Fruit fly (Drosophila melanogaster) whole organism, embryonic: ENCODE data around the gene ATPsynepsilonL.

Source experiments
- ATbp ChIP-seq: fragments of 200-800 bp; sonication (Bioruptor generic); optimal IDR thresholded peaks from 2 replicates; lab custom pipeline; 2017; ENCODE audit warnings: missing biosample characterization, mild to moderate bottlenecking, missing genetic modification characterization, missing genetic modification reagents
- Adf1 ChIP-seq: fragments of 200-800 bp; sonication (Bioruptor generic); IDR thresholded peaks from 2 replicates; pipeline ENCODE4 v1.3.6; 2022; ENCODE audit warnings: missing biosample characterization, missing genetic modification characterization
- CG10654 ChIP-seq: fragments of 200-800 bp; sonication (Bioruptor generic); optimal IDR thresholded peaks from 2 replicates; lab custom pipeline; 2016; ENCODE audit warnings: missing biosample characterization, missing genetic modification characterization
- CG11504 ChIP-seq: fragments of 200-800 bp; sonication (Bioruptor generic); optimal IDR thresholded peaks from 3 replicates; lab custom pipeline; 2019; ENCODE audit warnings: missing biosample characterization, mild to moderate bottlenecking, missing genetic modification characterization, moderate library complexity
- CG12942 ChIP-seq: fragments of 200-800 bp; sonication (Bioruptor generic); optimal IDR thresholded peaks from 3 replicates; lab custom pipeline; 2016; ENCODE audit warnings: missing biosample characterization, missing genetic modification characterization
- CG13296 ChIP-seq: fragments of 200-800 bp; sonication (Bioruptor generic); optimal IDR thresholded peaks from 3 replicates; lab custom pipeline; 2018; ENCODE audit warnings: missing biosample characterization, mild to moderate bottlenecking, missing genetic modification characterization
- CG13775 ChIP-seq: fragments of 200-800 bp; sonication (Bioruptor generic); optimal IDR thresholded peaks from 3 replicates; lab custom pipeline; 2017; ENCODE audit warnings: missing biosample characterization, mild to moderate bottlenecking, missing genetic modification characterization
- CG15514 ChIP-seq: fragments of 200-800 bp; sonication (Bioruptor generic); optimal IDR thresholded peaks from 3 replicates; lab custom pipeline; 2017; ENCODE audit warnings: missing biosample characterization, missing genetic modification characterization, mild to moderate bottlenecking, moderate library complexity, missing genetic modification reagents
- CG16815 ChIP-seq: fragments of 200-800 bp; sonication (Bioruptor generic); optimal IDR thresholded peaks from 3 replicates; lab custom pipeline; 2017; ENCODE audit warnings: missing biosample characterization, mild to moderate bottlenecking, missing genetic modification characterization
- CG17829 ChIP-seq: fragments of 200-800 bp; optimal IDR thresholded peaks from 2 replicates; lab custom pipeline; 2019; ENCODE audit warnings: missing biosample characterization, mild to moderate bottlenecking, missing genetic modification characterization, moderate library complexity
- CG30403 ChIP-seq: fragments of 200-800 bp; sonication (Bioruptor generic); optimal IDR thresholded peaks from 3 replicates; lab custom pipeline; 2016; ENCODE audit warnings: missing biosample characterization, missing genetic modification characterization
- CG3065 ChIP-seq: fragments of 200-800 bp; sonication (Bioruptor generic); optimal IDR thresholded peaks from 2 replicates; lab custom pipeline; 2016; ENCODE audit warnings: missing biosample characterization, missing genetic modification characterization
- CG3163 ChIP-seq: fragments of 200-800 bp; sonication (Bioruptor generic); optimal IDR thresholded peaks from 3 replicates; lab custom pipeline; 2016; ENCODE audit warnings: missing biosample characterization, missing genetic modification characterization
- CG5245 ChIP-seq: fragments of 200-800 bp; sonication (Bioruptor generic); optimal IDR thresholded peaks from 3 replicates; lab custom pipeline; 2016; ENCODE audit warnings: missing biosample characterization, missing genetic modification characterization
- CG6683 ChIP-seq: fragments of 200-800 bp; sonication (Bioruptor generic); optimal IDR thresholded peaks from 2 replicates; lab custom pipeline; 2017; ENCODE audit warnings: missing biosample characterization, mild to moderate bottlenecking, missing genetic modification characterization, missing genetic modification reagents
- CG6813 ChIP-seq: fragments of 200-800 bp; sonication (Bioruptor generic); optimal IDR thresholded peaks from 2 replicates; lab custom pipeline; 2017; ENCODE audit warnings: missing biosample characterization, missing genetic modification characterization, mild to moderate bottlenecking, moderate library complexity, missing genetic modification reagents
- CG6854 ChIP-seq: fragments of 200-800 bp; sonication (Bioruptor generic); optimal IDR thresholded peaks from 3 replicates; lab custom pipeline; 2017; ENCODE audit warnings: missing biosample characterization, mild to moderate bottlenecking, missing genetic modification characterization
- CG9932 ChIP-seq: fragments of 200-800 bp; sonication (Bioruptor generic); IDR thresholded peaks from 2 replicates; pipeline ENCODE4 v1.3.6; 2022; ENCODE audit warnings: missing biosample characterization, missing genetic modification characterization
- Camta ChIP-seq: fragments of 200-800 bp; sonication (Bioruptor generic); optimal IDR thresholded peaks from 2 replicates; lab custom pipeline; 2016; ENCODE audit warnings: missing biosample characterization, missing genetic modification characterization
- D19A ChIP-seq: fragments of 200-800 bp; optimal IDR thresholded peaks from 3 replicates; lab custom pipeline; 2019; ENCODE audit warnings: missing biosample characterization, mild to moderate bottlenecking, missing genetic modification characterization, moderate library complexity
- HLH54F ChIP-seq: fragments of 200-800 bp; sonication (Bioruptor generic); optimal IDR thresholded peaks from 3 replicates; lab custom pipeline; 2016; ENCODE audit warnings: missing biosample characterization, missing genetic modification characterization
- Hsf ChIP-seq: fragments of 200-800 bp; sonication (Bioruptor generic); optimal IDR thresholded peaks from 3 replicates; lab custom pipeline; 2016; ENCODE audit warnings: missing biosample characterization, missing genetic modification characterization
- Max ChIP-seq: fragments of 200-800 bp; sonication (Bioruptor generic); optimal IDR thresholded peaks from 2 replicates; lab custom pipeline; 2016; ENCODE audit warnings: missing biosample characterization, mild to moderate bottlenecking, missing genetic modification characterization
- Meics ChIP-seq: fragments of 200-800 bp; sonication (Bioruptor generic); optimal IDR thresholded peaks from 2 replicates; lab custom pipeline; 2017; ENCODE audit warnings: missing biosample characterization, mild to moderate bottlenecking, missing genetic modification characterization
- Nf-YC ChIP-seq: fragments of 200-800 bp; optimal IDR thresholded peaks from 3 replicates; lab custom pipeline; 2019; ENCODE audit warnings: missing biosample characterization, mild to moderate bottlenecking, missing genetic modification characterization, moderate library complexity
- NfI ChIP-seq: fragments of 200-800 bp; sonication (Bioruptor generic); optimal IDR thresholded peaks from 3 replicates; lab custom pipeline; 2018; ENCODE audit warnings: missing biosample characterization, mild to moderate bottlenecking, missing genetic modification characterization, moderate library complexity
- Pdp1 ChIP-seq, 2 experiments: fragments of 200-800 bp; sonication (Bioruptor generic); optimal IDR thresholded peaks; 3 replicates each; lab custom pipeline; 2016; ENCODE audit warnings: missing biosample characterization in 2 of 2, missing genetic modification characterization in 2 of 2, mild to moderate bottlenecking in 1 of 2, moderate library complexity in 1 of 2
- Ptx1 ChIP-seq: fragments of 200-800 bp; sonication (Bioruptor generic); IDR thresholded peaks from 2 replicates; pipeline ENCODE4 v1.3.6; 2022; ENCODE audit warnings: missing biosample characterization, missing genetic modification characterization
- Scr ChIP-seq: fragments of 200-800 bp; sonication (Bioruptor generic); IDR thresholded peaks from 2 replicates; pipeline ENCODE4 v1.3.6; 2022; ENCODE audit warnings: missing biosample characterization, missing genetic modification characterization; ENCODE audit not compliant: partially characterized antibody
- Side ChIP-seq: fragments of 200-800 bp; sonication (Bioruptor generic); optimal IDR thresholded peaks from 2 replicates; lab custom pipeline; 2016; ENCODE audit warnings: missing biosample characterization, missing genetic modification characterization
- Ssrp ChIP-seq: fragments of 200-800 bp; sonication (Bioruptor generic); optimal IDR thresholded peaks from 2 replicates; lab custom pipeline; 2018; ENCODE audit warnings: missing biosample characterization, mild to moderate bottlenecking, missing genetic modification characterization, moderate library complexity
- al ChIP-seq: fragments of 200-800 bp; sonication (Bioruptor generic); IDR thresholded peaks from 2 replicates; pipeline ENCODE4 v1.3.6; 2022; ENCODE audit warnings: missing biosample characterization, missing genetic modification characterization
- bsh ChIP-seq, 2 experiments: fragments of 200-800 bp; sonication (Bioruptor generic); optimal IDR thresholded peaks; 2 replicates each; lab custom pipeline; 2017 to 2018; ENCODE audit warnings: mild to moderate bottlenecking in 2 of 2, missing biosample characterization in 2 of 2, missing genetic modification characterization in 2 of 2, moderate library complexity in 1 of 2
- caup ChIP-seq: fragments of 200-800 bp; sonication (Bioruptor generic); optimal IDR thresholded peaks from 3 replicates; lab custom pipeline; 2017; ENCODE audit warnings: missing biosample characterization, mild to moderate bottlenecking, missing genetic modification characterization, moderate library complexity; ENCODE audit not compliant: severe bottlenecking
- da ChIP-seq: fragments of 200-800 bp; sonication (Bioruptor generic); optimal IDR thresholded peaks from 2 replicates; lab custom pipeline; 2016; ENCODE audit warnings: missing biosample characterization, missing genetic modification characterization
- dmrt11E ChIP-seq: fragments of 200-800 bp; sonication (Bioruptor generic); optimal IDR thresholded peaks from 3 replicates; lab custom pipeline; 2018; ENCODE audit warnings: missing biosample characterization, mild to moderate bottlenecking, missing genetic modification characterization, moderate library complexity
- dpn ChIP-seq, 2 experiments: fragments of 200-800 bp; sonication (Bioruptor generic); optimal IDR thresholded peaks; 3 replicates each; lab custom pipeline; 2016; ENCODE audit warnings: missing biosample characterization in 2 of 2, missing genetic modification characterization in 2 of 2
- eve ChIP-seq, 2 experiments: fragments of >200 bp; optimal IDR thresholded peaks; 2 replicates each; lab custom pipeline; 2017; ENCODE audit warnings: missing biosample characterization in 2 of 2, missing genetic modification characterization in 2 of 2
- fd96Cb ChIP-seq: fragments of 200-800 bp; sonication (Bioruptor generic); optimal IDR thresholded peaks from 2 replicates; lab custom pipeline; 2018; ENCODE audit warnings: missing biosample characterization, mild to moderate bottlenecking, missing genetic modification characterization, moderate library complexity
- lbe ChIP-seq: fragments of 200-800 bp; sonication (Bioruptor generic); optimal IDR thresholded peaks from 2 replicates; lab custom pipeline; 2016; ENCODE audit warnings: missing biosample characterization, mild to moderate bottlenecking, missing genetic modification characterization
- row ChIP-seq: fragments of 200-800 bp; sonication (Bioruptor generic); IDR thresholded peaks from 3 replicates; pipeline ENCODE4 v1.3.6; 2022; ENCODE audit warnings: missing biosample characterization, missing genetic modification characterization
- seq ChIP-seq: fragments of 200-800 bp; sonication (Bioruptor generic); IDR thresholded peaks from 2 replicates; pipeline ENCODE4 v1.3.6; 2022; ENCODE audit warnings: missing biosample characterization, missing genetic modification characterization
- slou ChIP-seq: fragments of 200-800 bp; sonication (Bioruptor generic); optimal IDR thresholded peaks from 3 replicates; lab custom pipeline; 2016; ENCODE audit warnings: missing biosample characterization, missing genetic modification characterization
- stc ChIP-seq: fragments of 200-800 bp; sonication (Bioruptor generic); IDR thresholded peaks from 2 replicates; pipeline ENCODE4 v1.3.6; 2022; ENCODE audit warnings: missing biosample characterization, missing genetic modification characterization
- stwl ChIP-seq: fragments of 200-800 bp; sonication (Bioruptor generic); optimal IDR thresholded peaks from 3 replicates; lab custom pipeline; 2018; ENCODE audit warnings: missing biosample characterization, mild to moderate bottlenecking, missing genetic modification characterization, moderate library complexity
- tin ChIP-seq: fragments of 200-800 bp; sonication (Bioruptor generic); optimal IDR thresholded peaks from 3 replicates; lab custom pipeline; 2016; ENCODE audit warnings: missing biosample characterization, missing genetic modification characterization
- trem ChIP-seq: fragments of 200-800 bp; optimal IDR thresholded peaks from 3 replicates; lab custom pipeline; 2019; ENCODE audit warnings: missing biosample characterization, mild to moderate bottlenecking, missing genetic modification characterization, moderate library complexity
- ttk ChIP-seq: fragments of 200-800 bp; sonication (Bioruptor generic); IDR thresholded peaks from 2 replicates; pipeline ENCODE4 v2.1.2; 2022; ENCODE audit warnings: missing biosample characterization, missing genetic modification characterization
- zen2 ChIP-seq: fragments of 200-800 bp; sonication (Bioruptor generic); IDR thresholded peaks from 3 replicates; pipeline ENCODE4 v1.3.6; 2022; ENCODE audit warnings: missing biosample characterization, missing genetic modification characterization; ENCODE audit not compliant: partially characterized antibody
- zfh2 ChIP-seq: fragments of 200-800 bp; sonication (Bioruptor generic); optimal IDR thresholded peaks from 2 replicates; lab custom pipeline; 2016; ENCODE audit warnings: missing biosample characterization, missing genetic modification characterization

The ATPsynepsilonL gene

DNA sequence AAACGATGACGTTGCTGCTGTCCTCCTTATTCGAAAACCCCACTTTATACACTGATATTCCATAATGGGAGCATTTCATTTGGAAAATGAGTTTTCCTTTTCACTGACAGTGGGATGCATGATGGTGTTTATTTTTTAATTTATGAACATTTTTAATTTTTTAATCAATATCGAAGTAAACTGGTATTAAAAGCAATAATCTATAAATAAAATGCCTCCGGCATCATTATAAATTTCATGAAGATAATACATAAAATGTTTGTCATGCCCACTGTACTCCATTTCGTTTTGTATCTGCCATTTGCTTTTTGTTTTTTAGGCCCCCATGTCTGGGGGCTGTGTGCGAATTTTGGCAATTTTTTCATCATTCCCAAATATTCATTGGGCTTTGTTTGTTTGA is 8.5 kb downstream of the ATPsynepsilonL start (continued):
- TF ChIP-seq Adf1 (GFP tag; lab: Robert Waterston, UW) = peak; percentile 38; the same call in 1 of the 2 replicates
- TF ChIP-seq Scr (GFP tag; lab: Robert Waterston, UW) = no peak
- peak; percentile 2 for TF ChIP-seq HLH54F (GFP tag; lab: Kevin White, UChicago)
- no peak for TF ChIP-seq zen2 (GFP tag; lab: Robert Waterston, UW)
- peak; percentile 28; the same call in 1 of the 2 replicates for TF ChIP-seq stc (GFP tag; lab: Robert Waterston, UW)
- TF ChIP-seq CG11504 (tag; lab: Kevin White, UChicago) = peak; percentile 78
- peak; percentile 11 for TF ChIP-seq slou (GFP tag; lab: Kevin White, UChicago)
- peak; percentile 52 for TF ChIP-seq CG9932 (GFP tag; lab: Robert Waterston, UW)
- peak; percentile 80 for TF ChIP-seq Ptx1 (GFP tag; lab: Robert Waterston, UW)
- peak in 1 of 2 experiments; percentile 65 for TF ChIP-seq eve (GFP tag; optimal IDR thresholded peaks at IDR 0.05; lab: Kevin White, UChicago)
- peak; percentile 24 for TF ChIP-seq CG12942 (GFP tag; lab: Kevin White, UChicago)
- TF ChIP-seq bsh (GFP tag; optimal IDR thresholded peaks at IDR 0.05; lab: Kevin White, UChicago) = peak in 1 of 2 experiments; percentile 72
- TF ChIP-seq CG5245 (GFP tag; lab: Kevin White, UChicago) = peak; percentile 23
- TF ChIP-seq seq (GFP tag; lab: Robert Waterston, UW) = peak; percentile 34; the same call in 1 of the 2 replicates
- TF ChIP-seq CG13296 (GFP tag; lab: Kevin White, UChicago) = peak; percentile 62
- TF ChIP-seq row (GFP tag; lab: Robert Waterston, UW) = peak; percentile 78
- peak; percentile 51; the same call in 1 of the 2 replicates for TF ChIP-seq al (GFP tag; lab: Robert Waterston, UW)
- no peak for TF ChIP-seq stwl
- TF ChIP-seq CG6854 (GFP tag; lab: Kevin White, UChicago) = peak; percentile 15
- TF ChIP-seq tin (GFP tag; lab: Kevin White, UChicago) = peak; percentile 34
- TF ChIP-seq Side (GFP tag; lab: Kevin White, UChicago) = no peak
- TF ChIP-seq ATbp (GFP tag; lab: Kevin White, UChicago) = peak; percentile 30
- no peak for TF ChIP-seq da
- TF ChIP-seq CG3065 (GFP tag; lab: Kevin White, UChicago) = no peak
- peak; percentile 46 for TF ChIP-seq CG6813 (GFP tag; lab: Kevin White, UChicago)
- peak; percentile 43 for TF ChIP-seq fd96Cb (tag; lab: Kevin White, UChicago)
- TF ChIP-seq CG17829 (tag; lab: Kevin White, UChicago) = peak; percentile 62
- TF ChIP-seq dpn (GFP tag; optimal IDR thresholded peaks at IDR 0.05; lab: Kevin White, UChicago) = peak; percentile 44 to 55
- peak; percentile 27 for TF ChIP-seq CG10654 (GFP tag; lab: Kevin White, UChicago)
- peak; percentile 75 for TF ChIP-seq Meics (GFP tag; lab: Kevin White, UChicago)
- peak; percentile 56 for TF ChIP-seq caup (GFP tag; lab: Kevin White, UChicago)
- TF ChIP-seq Camta (GFP tag; lab: Kevin White, UChicago) = peak; percentile 30
- peak; percentile 61 for TF ChIP-seq ttk (GFP tag; lab: Robert Waterston, UW)
- no peak for TF ChIP-seq CG3163
- TF ChIP-seq CG6683 (GFP tag; lab: Kevin White, UChicago) = peak; percentile 43
- no peak for TF ChIP-seq lbe (GFP tag; lab: Kevin White, UChicago)
- peak; percentile 41 for TF ChIP-seq NfI (GFP tag; lab: Kevin White, UChicago)
- peak; percentile 60 for TF ChIP-seq CG30403 (GFP tag; lab: Kevin White, UChicago)
- TF ChIP-seq zfh2 (GFP tag; lab: Kevin White, UChicago) = peak; percentile 1
- TF ChIP-seq Nf-YC = peak; percentile 5
- peak; percentile 8 for TF ChIP-seq CG16815 (GFP tag; lab: Kevin White, UChicago)
- TF ChIP-seq Max (GFP tag; lab: Kevin White, UChicago) = peak; percentile 32
- peak; percentile 18 to 46 for TF ChIP-seq Pdp1 (GFP tag; optimal IDR thresholded peaks at IDR 0.05; lab: Kevin White, UChicago)
- peak; percentile 38 for TF ChIP-seq CG15514 (GFP tag; lab: Kevin White, UChicago)
- TF ChIP-seq Ssrp = peak; percentile 43
- peak; percentile 36 for TF ChIP-seq dmrt11E (tag; lab: Kevin White, UChicago)
- peak; percentile 43 for TF ChIP-seq CG13775 (GFP tag; lab: Kevin White, UChicago)
- TF ChIP-seq D19A (tag; lab: Kevin White, UChicago) = peak; percentile 40
- peak; percentile 22 for TF ChIP-seq trem (tag; lab: Kevin White, UChicago)
- TF ChIP-seq Hsf (GFP tag; lab: Kevin White, UChicago) = peak; percentile 40
